Worm (Caenorhabditis elegans) whole organism, L4/young adult: ENCODE measurements around the gene slo-1.

Experiments used
- W03F9.2 ChIP-seq: fragments of 150-350 bp; optimal IDR thresholded peaks from 2 replicates; lab custom pipeline; 2014; ENCODE audit warnings: missing biosample characterization, missing genetic modification characterization
- dao-5 ChIP-seq: sonication (generic microtip); optimal IDR thresholded peaks from 2 replicates; lab custom pipeline; 2016; ENCODE audit warnings: missing genotype, missing genetic modification characterization, moderate library complexity, missing compliant biosample characterization
- him-1 ChIP-seq: sonication (generic microtip); optimal IDR thresholded peaks from 2 replicates; lab custom pipeline; 2016; ENCODE audit warnings: missing genotype, missing genetic modification reagents, missing genetic modification characterization, missing compliant biosample characterization

DNA sequence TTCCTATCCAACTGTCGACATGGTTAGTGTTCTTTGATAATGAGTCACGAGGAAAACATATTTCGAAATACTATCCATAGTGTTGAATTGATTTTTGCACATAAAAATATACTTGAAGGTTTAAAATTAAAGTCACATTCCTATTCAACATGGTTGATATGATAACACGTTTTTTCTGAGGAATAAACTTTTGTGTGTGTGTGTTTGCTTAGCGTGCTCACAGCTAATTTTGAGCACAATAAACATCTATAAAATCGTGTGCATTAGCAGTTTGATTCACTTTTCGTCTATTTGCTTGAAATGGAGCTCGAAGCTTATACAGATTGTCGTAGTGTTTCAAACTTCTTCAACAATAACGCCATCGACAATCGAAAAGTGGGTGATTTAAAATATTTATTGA is 35.5 kb upstream of the slo-1 start, which contains the start of gene ZK228.10:
- no peak for TF ChIP-seq dao-5 (tag; lab: Kevin White, UChicago)
- TF ChIP-seq him-1 (tag; lab: Kevin White, UChicago), result no peak
- no peak for TF ChIP-seq W03F9.2 (tag; lab: Kevin White, UChicago)
